Worm (Caenorhabditis elegans): ENCODE results near the gene W06H8.6.

DNA sequence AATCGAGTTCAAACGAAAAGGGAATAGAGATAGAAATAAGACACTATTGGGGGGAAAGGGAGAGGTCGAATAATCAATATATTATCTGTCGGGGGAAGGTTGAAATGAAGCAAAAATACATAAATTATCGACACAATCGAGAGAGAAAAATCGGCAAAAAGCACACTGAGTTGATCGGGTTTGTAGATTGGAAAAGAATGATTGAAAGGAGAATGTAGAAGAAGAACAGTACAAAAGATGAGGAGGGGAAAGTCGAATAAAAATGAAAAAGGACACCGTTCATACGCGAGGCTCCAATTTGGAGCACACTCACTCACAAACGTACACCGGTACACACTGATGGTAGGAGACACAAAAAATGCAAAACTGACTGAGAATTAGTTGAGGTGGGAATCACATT, 5.5 kb downstream of the W06H8.6 start:
- no peak for TF ChIP-seq nhr-90 (tag; optimal IDR thresholded peaks at IDR 0.05)
- TF ChIP-seq mes-4 (tag; optimal IDR thresholded peaks at IDR 0.05): no peak
- TF ChIP-seq lin-35 (GFP tag; optimal IDR thresholded peaks at IDR 0.05): no peak
- TF ChIP-seq pha-4 (tag; optimal IDR thresholded peaks at IDR 0.05): no peak
- no peak for TF ChIP-seq rcor-1 (GFP tag; IDR thresholded peaks at IDR 0.05)
- no peak for TF ChIP-seq nfyb-1 (GFP tag; IDR thresholded peaks at IDR 0.05)
- TF ChIP-seq F23B12.7 (tag; optimal IDR thresholded peaks at IDR 0.05; ENCODE audit: insufficient read depth): no peak
- no peak for TF ChIP-seq sdz-38 (tag; optimal IDR thresholded peaks at IDR 0.05)
- TF ChIP-seq snpc-4 (GFP tag; optimal IDR thresholded peaks at IDR 0.05): no peak
- no peak for TF ChIP-seq snpc-4 (tag; optimal IDR thresholded peaks at IDR 0.05)
- TF ChIP-seq cebp-1 (GFP tag; IDR thresholded peaks at IDR 0.05): no peak
- no peak for TF ChIP-seq cebp-1 (tag; optimal IDR thresholded peaks at IDR 0.05)
- no peak for TF ChIP-seq F39B2.1 (GFP tag; IDR thresholded peaks at IDR 0.05)

Data from whole organism, young adult.